Worm (Caenorhabditis elegans) whole organism, midembryonic: ENCODE measurements around the gene col-38.

Experiments
- T22C8.4 ChIP-seq: fragments of 200-800 bp; sonication (Bioruptor generic); IDR thresholded peaks from 2 replicates; pipeline ENCODE4 v1.3.6; 2022; ENCODE audit warnings: missing genetic modification characterization, missing compliant biosample characterization
- flt-1 ChIP-seq: fragments of 200-800 bp; sonication (Bioruptor generic); IDR thresholded peaks from 2 replicates; pipeline ENCODE4 v1.3.6; 2022; ENCODE audit warnings: missing genetic modification characterization, missing compliant biosample characterization
- tab-1 ChIP-seq: fragments of 200-800 bp; sonication (Bioruptor generic); IDR thresholded peaks from 2 replicates; pipeline ENCODE4 v1.3.6; 2022; ENCODE audit warnings: missing genetic modification characterization, missing compliant biosample characterization
- ztf-23 ChIP-seq: fragments of 200-800 bp; sonication (Bioruptor generic); IDR thresholded peaks from 2 replicates; pipeline ENCODE4 v1.3.6; 2022; ENCODE audit warnings: missing genetic modification reagents, missing genetic modification characterization, missing compliant biosample characterization
- ztf-29 ChIP-seq: fragments of 200-800 bp; sonication (Bioruptor generic); IDR thresholded peaks from 2 replicates; pipeline ENCODE4 v1.3.6; 2022; ENCODE audit warnings: missing genetic modification reagents, missing genetic modification characterization, missing compliant biosample characterization

DNA sequence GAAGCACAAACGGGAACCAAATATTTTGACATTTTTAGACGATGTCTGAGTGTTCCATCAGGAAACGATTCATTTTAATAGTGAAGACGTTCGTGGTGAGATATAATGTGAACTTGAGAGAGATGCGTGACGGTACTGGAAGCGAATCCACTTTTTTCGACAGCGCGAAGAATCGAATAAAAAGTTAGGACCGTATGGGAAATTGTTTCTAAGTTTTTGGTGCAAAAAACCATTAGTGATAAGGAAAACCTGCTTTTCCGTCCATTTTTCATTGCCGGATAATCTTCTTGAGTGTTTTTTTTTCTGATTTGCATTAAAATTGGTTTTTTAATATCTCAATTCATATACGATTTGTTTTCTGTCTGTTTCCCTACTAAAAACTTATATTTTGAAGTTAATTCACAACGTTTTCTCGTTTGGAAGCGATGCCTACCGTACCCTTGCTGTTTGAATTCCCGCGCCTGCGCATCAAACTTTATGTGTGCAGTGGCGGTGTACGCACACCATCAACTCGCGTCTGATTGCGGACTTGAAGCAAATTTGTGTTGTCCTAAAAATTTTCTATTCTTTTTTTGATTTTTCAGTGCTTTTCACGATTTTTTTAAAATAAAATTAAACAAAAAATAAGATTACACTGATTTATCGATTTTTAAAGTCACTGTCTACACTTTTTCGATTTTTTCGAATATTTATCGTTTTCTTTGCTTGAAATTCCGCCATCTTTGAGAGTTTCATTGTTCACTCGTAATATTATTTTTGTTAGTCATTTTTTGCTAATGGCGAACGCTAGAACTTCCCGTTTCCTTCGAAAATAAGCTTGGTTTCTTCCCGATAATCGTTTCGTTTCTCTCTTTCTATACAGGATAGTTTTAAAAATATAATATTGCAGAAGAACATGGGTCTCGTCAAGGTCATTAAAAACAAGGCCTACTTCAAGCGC, at the start of gene col-38, which contains the start of gene rpl-5:
- TF ChIP-seq T22C8.4 (GFP tag; lab: Robert Waterston, UW), result no peak
- no peak for TF ChIP-seq ztf-29 (GFP tag; lab: Robert Waterston, UW)
- TF ChIP-seq flt-1 (GFP tag; lab: Robert Waterston, UW), result peak; percentile 78
- TF ChIP-seq ztf-23 (GFP tag; lab: Robert Waterston, UW), result peak; percentile 80
- no peak; the same call in 1 of the 2 replicates for TF ChIP-seq tab-1
